Fruit fly (Drosophila melanogaster): ENCODE measurements around the gene Grip71.
A peak's percentile ranks its signal among the peaks of the same experiment; 100 is the strongest.

The Grip71 gene

DNA sequence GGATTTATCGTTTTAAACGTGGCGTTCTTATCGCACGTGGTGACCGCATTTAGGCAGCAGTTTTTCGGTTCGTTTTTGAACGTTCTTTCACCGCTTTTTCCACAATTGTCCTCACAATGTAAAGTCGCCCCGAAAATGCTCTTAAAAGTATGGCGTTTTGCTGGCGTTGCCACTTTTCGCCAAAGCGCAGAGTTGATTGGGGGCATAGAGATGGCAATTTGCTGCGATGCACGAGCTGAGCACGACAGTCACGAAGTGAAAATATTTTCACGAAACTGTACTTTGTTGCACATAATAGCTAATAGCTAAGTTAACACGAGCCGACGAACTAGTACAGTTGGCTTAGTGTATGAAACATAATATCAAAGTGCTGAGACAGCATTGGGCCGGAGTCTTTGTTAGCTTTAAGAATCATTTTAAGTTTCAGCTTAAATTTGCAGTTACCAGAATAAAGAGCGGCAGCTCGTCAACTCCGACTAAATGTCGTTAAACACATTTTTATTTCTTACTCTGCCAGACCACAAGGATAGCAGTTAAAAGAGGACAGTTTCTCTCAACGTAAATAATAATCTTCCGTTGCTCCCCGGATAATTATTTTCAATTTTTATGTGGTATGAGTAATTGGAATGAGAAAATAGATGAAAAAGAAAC lies 19.9 kb upstream of the Grip71 start, which contains the start of gene msl-1 (continued):
- TF ChIP-seq CG6791 (GFP tag; IDR thresholded peaks at IDR 0.05; ENCODE audit: partially characterized antibody) (peak; percentile 98), unc-4 (GFP tag; IDR thresholded peaks at IDR 0.05; ENCODE audit: partially characterized antibody) (peak; percentile 77), CG4328 (GFP tag; optimal IDR thresholded peaks at IDR 0.05) (no peak), dmrt11E (tag; optimal IDR thresholded peaks at IDR 0.05) (no peak)

DNA sequence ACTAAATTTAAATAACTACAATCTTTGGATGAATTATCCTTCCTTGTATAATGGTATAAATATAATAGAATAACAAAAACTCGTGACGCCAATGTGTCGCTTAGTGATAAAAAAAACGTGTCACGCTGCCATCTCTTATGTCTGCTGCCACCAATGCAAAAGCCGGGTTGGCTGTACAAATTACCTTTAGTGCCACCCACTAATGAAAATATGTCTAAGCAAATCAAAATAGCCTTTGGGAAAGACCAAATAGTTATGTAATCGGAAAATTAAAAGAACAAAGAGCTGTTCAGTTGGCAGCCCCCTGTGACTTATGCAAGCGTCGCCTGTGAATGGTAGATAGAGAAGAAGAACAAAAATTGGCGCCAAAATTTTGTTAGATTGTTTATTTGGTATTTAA lies 19.3 kb upstream of the Grip71 start, which contains the start of gene CG10336:
Gene CG10336, plus strand, starts transcription at position 153 of the 400 bp plus-strand sequence.
- TF ChIP-seq CG32532 (GFP tag; IDR thresholded peaks at IDR 0.05), result 0 out of 2 replicates have a peak, but pooled peaks have one; percentile 12
- TF ChIP-seq Doc2 (GFP tag; IDR thresholded peaks at IDR 0.05), result no peak
- no peak for TF ChIP-seq CG8089 (GFP tag; optimal IDR thresholded peaks at IDR 0.05)
- peak; percentile 9 for TF ChIP-seq Ets97D (GFP tag; optimal IDR thresholded peaks at IDR 0.05)
- TF ChIP-seq CG10654 (GFP tag; optimal IDR thresholded peaks at IDR 0.05), result no peak
- no peak for TF ChIP-seq CG17829 (tag; optimal IDR thresholded peaks at IDR 0.05)
- no peak for TF ChIP-seq Gug (GFP tag; IDR thresholded peaks at IDR 0.05)
- TF ChIP-seq CG12744 (GFP tag; optimal IDR thresholded peaks at IDR 0.05), result no peak
- no peak for TF ChIP-seq CG17802 (tag; optimal IDR thresholded peaks at IDR 0.05)
- no peak for TF ChIP-seq CG42726 (GFP tag; IDR thresholded peaks at IDR 0.05; ENCODE audit: partially characterized antibody)
- TF ChIP-seq az2 (GFP tag; optimal IDR thresholded peaks at IDR 0.05), result no peak
- peak; percentile 74 for TF ChIP-seq row (GFP tag; IDR thresholded peaks at IDR 0.05)
- no peak for TF ChIP-seq Elba2 (GFP tag; optimal IDR thresholded peaks at IDR 0.05)
- TF ChIP-seq CG13894 (tag; optimal IDR thresholded peaks at IDR 0.05), result no peak
- no peak for TF ChIP-seq CG17912 (GFP tag; optimal IDR thresholded peaks at IDR 0.05)
- no peak for TF ChIP-seq NC2α (GFP tag; optimal IDR thresholded peaks at IDR 0.05)
- TF ChIP-seq Sin3A (optimal IDR thresholded peaks at IDR 0.05), result peak; percentile 49
- no peak for TF ChIP-seq CG14014 (GFP tag; IDR thresholded peaks at IDR 0.05)
- TF ChIP-seq CG12942 (GFP tag; optimal IDR thresholded peaks at IDR 0.05), result no peak
- no peak for TF ChIP-seq CG3281 (GFP tag; optimal IDR thresholded peaks at IDR 0.05)
- no peak for TF ChIP-seq btn (GFP tag; optimal IDR thresholded peaks at IDR 0.05)
- peak; percentile 54 for TF ChIP-seq Doc3 (GFP tag; IDR thresholded peaks at IDR 0.05; ENCODE audit: partially characterized antibody)
- TF ChIP-seq CG11695 (GFP tag; IDR thresholded peaks at IDR 0.05), result no peak
- no peak for TF ChIP-seq CG15696 (tag; optimal IDR thresholded peaks at IDR 0.05)
- TF ChIP-seq Nf-YB (GFP tag; optimal IDR thresholded peaks at IDR 0.05), result peak; percentile 2
- TF ChIP-seq vvl (GFP tag; IDR thresholded peaks at IDR 0.05), result peak; percentile 48
- no peak for TF ChIP-seq kah (GFP tag; optimal IDR thresholded peaks at IDR 0.05)
- TF ChIP-seq lmd (GFP tag; IDR thresholded peaks at IDR 0.05), result no peak
- no peak for TF ChIP-seq CG8359 (GFP tag; optimal IDR thresholded peaks at IDR 0.05; ENCODE audit: borderline replicate concordance)
- no peak for TF ChIP-seq Jarid2 (GFP tag; optimal IDR thresholded peaks at IDR 0.05)
- TF ChIP-seq CG4404 (GFP tag; IDR thresholded peaks at IDR 0.05), result no peak
- TF ChIP-seq CG7987 (GFP tag; optimal IDR thresholded peaks at IDR 0.05), result no peak
- peak; percentile 42 for TF ChIP-seq CG2129 (GFP tag; IDR thresholded peaks at IDR 0.05; ENCODE audit: partially characterized antibody)
- TF ChIP-seq CG9609 (GFP tag; optimal IDR thresholded peaks at IDR 0.05), result no peak
- no peak for TF ChIP-seq Fer1 (GFP tag; optimal IDR thresholded peaks at IDR 0.05)
- TF ChIP-seq C15 (GFP tag; IDR thresholded peaks at IDR 0.05), result no peak
- no peak for TF ChIP-seq CG10274 (GFP tag; optimal IDR thresholded peaks at IDR 0.05)
- TF ChIP-seq HLH3B (GFP tag; IDR thresholded peaks at IDR 0.05), result no peak
- TF ChIP-seq Dad (GFP tag; optimal IDR thresholded peaks at IDR 0.05), result no peak
- no peak for TF ChIP-seq Eip74EF (GFP tag; optimal IDR thresholded peaks at IDR 0.05)
- TF ChIP-seq Deaf1 (tag; optimal IDR thresholded peaks at IDR 0.05), result no peak
- no peak for TF ChIP-seq vfl (GFP tag; optimal IDR thresholded peaks at IDR 0.05)
- no peak for TF ChIP-seq pros (GFP tag; optimal IDR thresholded peaks at IDR 0.05)
- TF ChIP-seq Hsf (GFP tag; optimal IDR thresholded peaks at IDR 0.05), result no peak
- peak; percentile 6 for TF ChIP-seq HmgZ (tag; optimal IDR thresholded peaks at IDR 0.05)
